Worm (Caenorhabditis elegans): Measurements from ENCODE around the gene fbxa-42.

Gene fbxa-42

DNA sequence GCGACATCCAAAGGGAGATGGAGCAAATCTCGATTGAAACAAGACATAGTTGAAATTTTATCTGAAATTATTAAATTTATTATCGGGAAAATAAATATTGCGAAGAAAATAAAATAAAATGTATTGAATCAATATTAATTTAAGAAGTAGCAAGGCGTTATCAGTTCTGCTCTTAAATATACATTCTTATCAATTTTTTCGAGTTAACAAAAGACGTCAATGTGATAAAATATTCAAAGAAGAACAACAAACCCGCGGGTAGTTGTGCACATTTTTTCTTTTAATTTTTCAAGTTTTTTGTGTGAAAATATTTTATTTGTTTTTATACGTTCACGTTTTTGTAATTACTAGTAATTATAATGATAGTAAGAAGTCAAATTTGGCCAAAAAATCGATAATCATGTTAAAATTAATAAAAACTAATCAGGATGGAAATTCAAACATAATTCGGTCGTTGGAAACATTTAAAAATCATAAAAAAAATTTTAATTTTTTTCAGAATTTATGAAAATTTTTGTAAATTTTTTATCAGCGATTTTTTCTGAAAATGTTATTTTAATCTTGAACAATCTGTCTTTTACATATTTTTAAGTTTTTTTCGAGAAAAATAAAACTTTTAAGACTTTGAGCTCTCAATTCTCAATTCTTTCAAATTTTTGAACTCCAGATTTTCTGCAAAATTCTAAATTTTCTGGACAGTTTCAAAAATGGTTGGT is 4.9 kb upstream of the fbxa-42 start, which contains the start of gene fbxa-9:
Gene fbxa-9 (plus strand): TSS at position 666 of the 716 bp plus-strand sequence.
- no peak for TF ChIP-seq unc-62 (GFP tag; optimal IDR thresholded peaks at IDR 0.05)

DNA sequence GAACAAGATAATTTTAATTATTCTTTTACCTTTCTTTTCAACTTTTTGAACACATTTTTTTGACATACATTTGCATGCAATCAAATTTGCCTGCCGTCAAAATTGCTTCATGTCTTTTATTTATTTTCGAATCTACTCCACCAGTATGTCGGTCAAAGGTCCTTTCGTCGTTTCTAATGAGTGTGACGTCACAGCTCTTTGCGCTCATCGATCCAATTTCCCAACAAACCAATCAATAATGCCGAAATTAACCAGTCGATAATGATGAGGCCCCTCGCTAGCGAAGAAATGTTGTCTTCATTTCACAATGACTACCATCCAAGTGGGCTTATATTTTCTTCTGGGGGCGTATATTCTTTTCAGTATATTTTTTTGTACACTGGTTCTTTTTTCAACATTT is 1.7 kb upstream of the fbxa-42 start, which contains the start of gene Y54F10BM.6:
Gene Y54F10BM.6 (plus strand): TSS at position 301 of the 400 bp plus-strand sequence.
- TF ChIP-seq unc-62 (GFP tag; optimal IDR thresholded peaks at IDR 0.05), result no peak

DNA sequence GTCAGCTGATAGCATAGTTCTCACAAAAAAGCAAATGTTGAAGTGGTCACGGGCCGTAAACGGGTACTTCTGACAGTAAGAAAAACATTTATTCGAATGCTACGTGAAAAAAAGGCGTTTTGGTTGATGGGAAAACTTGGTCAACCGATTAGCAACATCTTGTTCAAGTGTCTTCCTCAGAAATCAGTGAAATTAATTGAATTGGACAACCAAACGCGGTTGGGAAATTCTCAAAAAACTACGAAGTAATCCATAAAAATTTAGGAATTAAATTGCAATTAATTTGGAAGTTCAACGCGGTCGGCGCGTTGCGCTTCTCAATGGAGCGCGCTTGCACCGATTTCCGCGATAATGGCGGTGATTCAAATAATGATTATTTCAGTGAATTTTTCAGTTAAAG is 1.9 kb downstream of the fbxa-42 start:
- no peak for TF ChIP-seq unc-62 (GFP tag; optimal IDR thresholded peaks at IDR 0.05)

DNA sequence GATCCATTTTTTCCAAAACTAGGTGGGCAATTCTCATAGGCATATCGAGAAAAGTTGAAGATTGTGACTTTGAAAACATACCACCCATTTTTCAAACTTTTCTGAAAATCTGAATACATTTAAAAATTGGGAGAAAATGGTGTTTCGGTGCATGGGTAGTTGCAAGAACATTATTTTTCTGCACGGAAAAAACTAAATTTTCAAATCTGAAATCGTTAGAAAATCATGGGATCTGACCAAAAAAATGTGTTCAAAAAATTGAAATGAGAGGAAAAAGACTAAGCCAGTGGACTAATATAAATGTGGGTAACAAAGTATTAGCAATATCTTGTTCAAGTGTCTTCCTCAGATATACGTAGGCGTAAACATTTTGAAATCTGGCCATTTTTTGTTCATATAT is 2.4 kb downstream of the fbxa-42 start, which contains the start of gene fbxa-43:
Gene fbxa-43 (minus strand): TSS at position 101 of the 400 bp plus-strand sequence.
- no peak for TF ChIP-seq unc-62 (GFP tag; optimal IDR thresholded peaks at IDR 0.05)

DNA sequence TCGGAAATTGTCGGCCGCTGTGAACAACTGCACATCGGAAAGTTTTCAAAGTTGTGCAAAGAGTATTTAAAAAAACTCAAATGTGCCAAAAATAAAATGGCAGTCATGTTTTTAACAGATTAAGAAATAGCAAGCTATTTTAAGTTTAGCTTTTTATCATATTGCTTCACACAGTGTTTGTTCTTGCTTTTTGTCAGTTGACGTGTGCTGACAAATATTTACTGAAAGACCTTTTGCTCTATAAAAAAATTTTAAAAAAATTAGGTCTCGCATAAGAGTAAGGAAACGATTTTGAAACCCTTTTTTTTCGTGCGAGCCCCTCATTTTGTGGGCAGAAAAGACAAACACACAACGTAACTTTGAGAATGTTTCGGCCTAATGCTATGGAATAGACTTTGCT is 5.7 kb downstream of the fbxa-42 start, which contains the start of gene fbxa-71:
Gene fbxa-71 (plus strand): TSS at position 301 of the 400 bp plus-strand sequence.
- TF ChIP-seq unc-62 (GFP tag; optimal IDR thresholded peaks at IDR 0.05), result no peak

DNA sequence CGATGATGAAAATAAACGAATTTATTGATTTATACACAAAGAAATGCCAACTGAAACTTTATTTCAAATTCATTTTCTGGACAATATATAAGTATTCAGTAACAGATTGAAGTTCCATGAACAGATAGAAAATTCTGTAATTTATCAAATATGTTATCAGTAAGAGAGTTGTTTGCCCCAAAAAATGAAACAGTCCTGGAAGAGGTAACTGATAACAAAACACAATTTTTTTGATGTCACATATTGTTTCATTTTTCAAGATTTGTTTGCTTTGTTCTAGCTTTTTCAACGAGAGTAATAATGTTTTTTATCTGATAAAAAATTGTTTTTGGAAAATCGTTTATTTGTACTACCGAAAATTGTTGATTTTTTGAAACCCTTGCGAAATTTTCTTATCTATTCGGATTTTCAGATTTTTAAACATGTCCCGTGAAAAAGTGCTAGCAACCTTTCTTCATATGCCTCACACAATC is 8.2 kb downstream of the fbxa-42 start, which contains the start of gene fbxa-73:
Gene fbxa-73 (plus strand): TSS at position 423 of the 473 bp plus-strand sequence.
- no peak for TF ChIP-seq unc-62 (GFP tag; optimal IDR thresholded peaks at IDR 0.05)

DNA sequence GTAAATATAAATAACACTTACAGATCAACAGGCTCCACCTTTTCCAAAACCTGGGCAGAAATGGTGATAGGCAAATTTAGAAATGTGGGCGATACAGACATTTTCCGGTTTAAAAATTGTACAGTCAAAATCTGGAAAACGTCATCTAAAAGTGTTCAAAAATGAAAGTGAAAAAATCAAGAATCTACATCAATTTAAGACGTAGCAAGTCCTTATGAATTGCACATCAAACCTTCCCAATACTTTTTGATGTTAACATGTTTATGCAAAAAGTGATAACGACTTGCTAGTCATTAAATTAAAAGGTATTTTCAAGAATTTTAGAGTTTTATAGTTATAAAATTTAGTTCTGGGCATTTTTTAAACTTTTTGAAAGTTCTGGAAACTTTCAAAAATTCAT is 9.9 kb downstream of the fbxa-42 start, which contains the start of gene fbxa-7:
Gene fbxa-7 (minus strand): TSS at position 101 of the 400 bp plus-strand sequence.
- TF ChIP-seq unc-62 (GFP tag; optimal IDR thresholded peaks at IDR 0.05), result no peak

DNA sequence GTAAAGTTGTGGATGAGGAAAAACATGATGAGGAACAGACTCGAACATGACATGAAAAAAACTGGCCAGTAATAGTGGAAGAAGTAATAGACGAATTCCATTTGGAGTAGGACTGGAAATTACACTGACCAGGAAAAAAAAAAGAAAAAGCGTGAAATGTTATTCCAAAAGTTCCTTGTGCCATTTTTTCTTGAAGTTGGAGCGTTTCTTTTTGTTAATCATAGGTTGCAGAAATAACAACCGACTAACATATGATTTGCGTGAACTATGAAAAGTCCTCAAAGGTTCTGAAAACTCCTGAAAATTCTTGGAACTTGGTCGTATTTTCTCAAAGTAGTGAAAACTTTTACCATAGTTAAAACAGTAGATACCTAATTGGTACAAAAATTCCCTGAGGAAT is 15.5 kb downstream of the fbxa-42 start, which contains the start of gene srd-67:
Gene srd-67 (minus strand): TSS at position 101 of the 400 bp plus-strand sequence.
- TF ChIP-seq unc-62 (GFP tag; optimal IDR thresholded peaks at IDR 0.05), result no peak

DNA sequence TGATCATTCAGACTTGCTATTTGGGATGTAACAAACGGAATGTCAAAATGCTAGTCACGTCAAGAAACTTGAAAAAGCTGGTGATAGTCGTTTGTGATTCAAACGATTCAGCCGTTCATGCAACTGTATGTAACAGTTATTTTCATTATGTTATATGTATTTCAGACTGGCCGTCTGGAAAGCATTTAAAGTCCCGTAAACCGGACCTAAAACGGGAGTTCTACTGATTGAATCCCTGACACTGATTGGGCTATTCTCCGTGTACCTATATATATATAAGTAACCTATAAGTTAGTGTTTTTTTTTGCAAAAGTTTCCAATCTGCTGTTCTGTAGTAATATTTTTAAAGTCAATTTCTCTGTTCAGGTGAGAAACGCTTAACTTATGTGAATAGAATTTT is 17.6 kb downstream of the fbxa-42 start:
- no peak for TF ChIP-seq unc-62 (GFP tag; optimal IDR thresholded peaks at IDR 0.05)

DNA sequence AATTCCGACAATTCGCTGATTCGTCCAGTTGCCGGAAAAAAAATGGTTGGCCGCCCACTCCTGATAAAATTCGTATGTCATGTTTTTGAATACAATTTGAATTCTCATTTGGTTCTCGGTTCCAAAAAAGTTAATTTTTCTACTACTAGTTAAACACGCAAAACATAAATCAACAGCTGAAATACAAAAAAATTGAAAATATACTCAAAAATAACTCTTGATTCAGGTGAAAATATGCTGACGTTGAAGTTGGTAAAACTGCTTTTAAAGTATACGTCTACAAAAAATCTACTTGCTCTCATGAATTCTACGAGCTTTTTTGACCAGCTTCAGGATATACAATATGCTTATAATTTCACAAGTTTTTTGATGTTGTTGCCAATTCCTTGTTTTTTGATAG is 20.8 kb downstream of the fbxa-42 start, which contains the start of gene srz-56:
Gene srz-56 (plus strand): TSS at position 301 of the 400 bp plus-strand sequence.
- TF ChIP-seq unc-62 (GFP tag; optimal IDR thresholded peaks at IDR 0.05), result no peak

DNA sequence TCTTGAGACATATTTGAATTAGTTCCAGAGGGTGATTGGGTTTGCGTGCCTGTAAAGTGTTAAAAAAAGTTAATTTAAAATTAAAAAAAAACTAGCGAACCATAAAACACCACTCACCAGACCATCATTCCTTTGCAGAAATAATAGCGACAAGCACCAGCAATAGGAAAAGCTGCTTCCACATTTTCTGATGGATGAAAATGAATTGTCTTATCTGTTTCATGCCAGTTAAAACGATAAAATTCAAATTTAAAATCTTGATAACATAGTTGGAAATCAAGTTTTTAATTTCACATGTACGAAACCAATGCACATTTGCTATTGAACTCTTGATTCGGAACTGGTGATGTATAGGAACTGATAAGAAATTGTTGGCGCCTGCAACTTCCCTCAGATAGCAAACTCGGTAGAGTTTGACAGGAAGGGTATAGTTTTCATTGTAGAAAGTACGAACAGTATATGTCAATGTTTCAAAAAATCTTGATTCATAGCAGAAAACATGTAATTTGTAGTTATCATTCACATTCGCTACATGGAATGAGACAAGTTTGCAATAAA is 21.6 kb downstream of the fbxa-42 start, which contains the start of gene C39B5.10:
Gene C39B5.10 (minus strand): TSS at position 51 of the 558 bp plus-strand sequence.
- TF ChIP-seq unc-62 (GFP tag; optimal IDR thresholded peaks at IDR 0.05), result no peak

DNA sequence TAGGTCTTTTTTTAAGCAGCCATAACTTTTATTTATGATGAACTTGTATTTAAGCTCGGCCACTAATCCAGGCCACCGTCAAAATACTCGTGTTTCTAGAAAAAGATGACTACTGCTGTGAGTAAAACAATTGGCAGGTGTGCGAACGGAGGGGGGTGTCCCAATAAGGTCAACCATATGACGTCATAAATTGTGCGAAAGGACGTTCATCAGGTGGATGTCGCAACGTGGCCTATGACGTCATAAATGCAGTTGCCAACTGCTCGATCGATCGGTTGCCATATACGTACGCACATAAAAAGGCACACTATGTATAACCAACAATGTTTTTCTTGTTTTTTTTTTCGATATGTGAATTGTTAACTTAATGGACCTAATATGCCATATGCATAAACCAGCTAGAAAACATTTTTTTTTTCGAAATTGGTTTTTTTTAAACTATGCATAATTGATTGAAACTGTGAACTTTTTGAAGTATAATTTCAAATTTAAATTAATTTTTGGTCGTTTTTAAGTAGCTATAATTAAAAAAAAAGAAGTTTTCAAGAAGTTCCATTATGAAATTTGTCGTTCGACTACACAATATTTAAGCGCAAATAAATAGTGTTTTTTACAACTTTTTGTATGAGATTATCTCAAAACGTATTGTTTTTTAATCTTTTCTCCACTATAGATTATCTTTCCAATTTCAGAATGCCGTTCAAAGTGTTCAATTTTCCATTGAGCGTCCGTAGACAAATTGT is 26.9 kb downstream of the fbxa-42 start, which contains the start of gene C39B5.2:
Gene C39B5.2 (plus strand): TSS at position 693 of the 743 bp plus-strand sequence.
- no peak for TF ChIP-seq unc-62 (GFP tag; optimal IDR thresholded peaks at IDR 0.05)

DNA sequence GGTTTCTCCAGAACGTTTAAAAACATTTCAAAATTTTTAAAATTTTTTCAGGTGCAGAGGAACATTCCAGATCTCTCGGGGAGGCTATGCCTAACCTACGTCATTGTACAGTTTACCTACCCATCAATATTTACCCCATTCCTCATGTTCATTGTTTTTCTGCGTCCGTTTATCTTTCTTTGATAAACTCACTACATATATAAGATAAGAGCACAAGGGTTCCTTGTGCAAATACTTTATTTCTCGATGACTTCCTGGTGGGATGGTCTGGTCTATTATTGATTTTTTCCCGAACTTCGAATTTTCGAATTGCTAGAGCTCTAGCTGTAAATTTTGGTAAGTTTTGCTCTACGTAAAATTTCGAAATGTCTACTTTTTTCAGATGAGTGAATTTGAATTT is 27.9 kb downstream of the fbxa-42 start:
- no peak for TF ChIP-seq unc-62 (GFP tag; optimal IDR thresholded peaks at IDR 0.05)

DNA sequence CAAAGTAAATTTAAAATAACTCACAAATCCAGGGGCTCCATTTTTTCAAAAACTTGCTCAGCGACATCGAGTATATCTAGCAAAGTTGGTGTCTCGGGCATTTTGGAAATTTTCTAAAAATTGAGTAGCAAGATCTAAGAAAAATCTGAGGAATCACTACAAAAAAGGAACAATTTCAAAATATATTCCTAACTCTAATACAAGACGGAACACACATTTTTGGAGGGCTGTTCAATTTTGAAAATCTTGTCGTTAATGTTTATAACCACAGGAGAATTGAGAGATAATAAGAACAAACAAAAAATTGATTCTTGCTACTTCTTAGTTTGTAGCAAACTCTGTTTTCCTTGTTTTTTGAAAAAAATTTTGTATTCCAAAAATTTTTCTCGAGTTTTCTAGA is 28.9 kb downstream of the fbxa-42 start, which contains the start of gene fbxa-47:
Gene fbxa-47 (minus strand): TSS at position 101 of the 400 bp plus-strand sequence.
- TF ChIP-seq unc-62 (GFP tag; optimal IDR thresholded peaks at IDR 0.05), result no peak

DNA sequence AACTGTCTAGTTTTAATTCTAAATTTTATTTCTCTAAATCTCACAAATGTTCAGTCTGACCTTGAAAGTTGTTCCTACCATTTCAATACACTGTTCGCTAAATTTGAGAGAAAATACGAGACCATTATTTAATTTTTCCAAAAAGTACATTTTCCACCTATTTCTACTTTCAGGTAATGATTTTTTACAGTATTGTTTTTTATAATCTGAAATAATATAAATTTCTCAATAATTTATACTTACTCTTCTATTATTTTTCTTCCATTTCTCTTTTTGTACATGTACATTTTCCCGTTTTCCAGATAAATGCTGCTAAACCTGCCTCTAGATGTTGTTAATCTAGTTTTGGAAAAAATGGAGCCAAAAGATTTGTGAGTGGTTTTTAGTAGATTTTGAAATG is 33.8 kb downstream of the fbxa-42 start, which contains the start of gene fbxa-62:
Gene fbxa-62 (plus strand): TSS at position 301 of the 400 bp plus-strand sequence.
- TF ChIP-seq unc-62 (GFP tag; optimal IDR thresholded peaks at IDR 0.05), result no peak
